Fruit fly (Drosophila melanogaster): ENCODE data around the gene CG4789.

The CG4789 gene

DNA sequence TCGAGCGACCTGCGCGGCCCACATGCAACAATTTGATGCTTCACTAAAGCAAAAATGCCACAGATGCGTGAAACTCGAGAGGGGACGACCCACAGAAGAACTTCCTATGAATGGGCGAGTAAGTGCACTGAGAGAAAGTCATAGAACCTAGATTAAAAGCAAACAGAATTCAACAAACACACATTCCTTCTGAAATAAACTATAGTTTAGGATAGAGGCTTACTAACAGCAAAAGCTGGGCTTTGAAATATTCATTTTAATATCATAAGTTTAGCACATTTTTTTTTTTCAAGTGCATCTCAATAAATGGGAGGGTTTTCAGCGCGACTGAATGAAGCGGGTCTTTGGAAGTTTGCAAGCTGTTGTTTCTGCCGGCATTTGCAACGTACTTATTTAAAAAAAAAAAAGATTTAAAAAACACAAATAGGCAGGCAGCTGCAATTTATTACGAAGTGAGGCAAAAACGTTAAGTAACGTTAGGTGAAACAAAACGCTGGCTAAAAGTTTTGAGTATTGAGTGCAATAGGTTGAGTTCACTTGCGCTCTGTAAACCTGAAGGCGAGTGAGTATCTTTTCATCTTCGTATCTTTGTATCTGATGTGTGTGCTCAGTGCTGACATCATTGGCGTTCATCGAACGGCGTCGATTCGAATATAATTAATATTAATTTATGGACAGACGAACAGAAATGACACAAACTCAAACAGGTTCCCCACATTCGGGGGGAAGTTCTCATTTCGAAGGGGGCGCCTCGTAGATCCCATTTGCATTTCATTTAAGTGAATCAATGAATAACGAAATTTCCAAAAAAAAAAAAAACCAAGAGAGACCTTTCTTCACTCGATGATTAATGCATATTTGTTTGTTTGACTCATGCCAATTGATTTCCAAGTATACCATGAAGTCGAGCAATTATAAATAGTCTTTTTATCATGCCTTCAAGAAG, 27.6 kb upstream of the CG4789 start (continued):
- TF ChIP-seq wor (GFP tag; IDR thresholded peaks at IDR 0.05) (0 out of 2 replicates have a peak, but pooled peaks have one; percentile 13), ro (GFP tag; IDR thresholded peaks at IDR 0.05) (0 out of 2 replicates have a peak, but pooled peaks have one; percentile 15), CG4707 (GFP tag; optimal IDR thresholded peaks at IDR 0.05) (no peak), row (GFP tag; IDR thresholded peaks at IDR 0.05) (peak; percentile 63), MBD-R2 (GFP tag; IDR thresholded peaks at IDR 0.05) (0 out of 2 replicates have a peak, but pooled peaks have one; percentile 25), Dref (GFP tag; IDR thresholded peaks at IDR 0.05) (no peak), Sry-δ (GFP tag; optimal IDR thresholded peaks at IDR 0.05) (peak; percentile 22), CG14441 (GFP tag; IDR thresholded peaks at IDR 0.05) (peak; percentile 52), Ptx1 (GFP tag; IDR thresholded peaks at IDR 0.05) (peak; percentile 69), D (optimal IDR thresholded peaks at IDR 0.05) (no peak), D (GFP tag; optimal IDR thresholded peaks at IDR 0.05) (peak; percentile 70), ase (GFP tag; IDR thresholded peaks at IDR 0.05) (peak; percentile 46; the same call in 1 of the 3 replicates), CG18476 (GFP tag; optimal IDR thresholded peaks at IDR 0.05) (peak; percentile 11), tin (GFP tag; optimal IDR thresholded peaks at IDR 0.05) (peak; percentile 69), az2 (GFP tag; optimal IDR thresholded peaks at IDR 0.05) (peak; percentile 55), Atf-2 (GFP tag; optimal IDR thresholded peaks at IDR 0.05) (peak; percentile 43), CG8359 (GFP tag; optimal IDR thresholded peaks at IDR 0.05; ENCODE audit: borderline replicate concordance) (peak; percentile 28), unpg (GFP tag; optimal IDR thresholded peaks at IDR 0.05) (peak; percentile 43), Oli (tag; optimal IDR thresholded peaks at IDR 0.05) (peak; percentile 25), CG2678 (tag; optimal IDR thresholded peaks at IDR 0.05) (peak; percentile 42), CG18764 (GFP tag; optimal IDR thresholded peaks at IDR 0.05) (peak; percentile 31), CG30403 (GFP tag; optimal IDR thresholded peaks at IDR 0.05) (peak; percentile 53), so (GFP tag; IDR thresholded peaks at IDR 0.05) (peak; percentile 61; the same call in 1 of the 3 replicates), CG17612 (GFP tag; IDR thresholded peaks at IDR 0.05) (peak; percentile 50; the same call in 1 of the 2 replicates), ab (GFP tag; optimal IDR thresholded peaks at IDR 0.05) (no peak), stc (GFP tag; IDR thresholded peaks at IDR 0.05) (peak; percentile 73), Ssrp (tag; optimal IDR thresholded peaks at IDR 0.05) (peak; percentile 24), CG4328 (GFP tag; optimal IDR thresholded peaks at IDR 0.05) (no peak), ssp (GFP tag; IDR thresholded peaks at IDR 0.05) (peak; percentile 47; the same call in 1 of the 2 replicates), Max (GFP tag; optimal IDR thresholded peaks at IDR 0.05) (peak; percentile 44), CG4730 (GFP tag; IDR thresholded peaks at IDR 0.05) (0 out of 2 replicates have a peak, but pooled peaks have one; percentile 42), nerfin-1 (tag; optimal IDR thresholded peaks at IDR 0.05) (peak; percentile 30), vfl (GFP tag; optimal IDR thresholded peaks at IDR 0.05) (no peak), Hr39 (optimal IDR thresholded peaks at IDR 0.05) (no peak), CG14014 (GFP tag; IDR thresholded peaks at IDR 0.05) (peak; percentile 63), CG11093 (GFP tag; IDR thresholded peaks at IDR 0.05) (peak; percentile 77), CG11247 (GFP tag; IDR thresholded peaks at IDR 0.05) (peak; percentile 49; the same call in 1 of the 2 replicates), croc (GFP tag; conservative IDR thresholded peaks at IDR 0.05) (peak; percentile 66), shn (GFP tag; optimal IDR thresholded peaks at IDR 0.05) (no peak), CG10565 (GFP tag; optimal IDR thresholded peaks at IDR 0.05) (no peak), gcm (GFP tag; optimal IDR thresholded peaks at IDR 0.05) (peak; percentile 75), CG11398 (GFP tag; optimal IDR thresholded peaks at IDR 0.05) (no peak), CG1024 (GFP tag; IDR thresholded peaks at IDR 0.05) (peak; percentile 59), pnt (GFP tag; optimal IDR thresholded peaks at IDR 0.05) (peak; percentile 74), sisA (GFP tag; IDR thresholded peaks at IDR 0.05) (peak; percentile 77)

Measured in whole organism, embryonic.